Worm (Caenorhabditis elegans): ENCODE measurements around the gene B0252.8.

- TF ChIP-seq unc-62 (GFP tag; optimal IDR thresholded peaks at IDR 0.05) = no peak
- no peak for TF ChIP-seq ztf-11 (tag; optimal IDR thresholded peaks at IDR 0.05)
- TF ChIP-seq lsy-2 (tag; optimal IDR thresholded peaks at IDR 0.05) = peak in 1 of 2 experiments; percentile 25
- TF ChIP-seq snpc-4 (tag; optimal IDR thresholded peaks at IDR 0.05) = no peak
- no peak for TF ChIP-seq nhr-77 (tag; optimal IDR thresholded peaks at IDR 0.05)
- TF ChIP-seq nhr-237 (tag; optimal IDR thresholded peaks at IDR 0.05) = no peak
- no peak for TF ChIP-seq mbf-1 (tag; optimal IDR thresholded peaks at IDR 0.05)
- TF ChIP-seq ceh-82 (tag; optimal IDR thresholded peaks at IDR 0.05) = no peak
- no peak for TF ChIP-seq ztf-1 (GFP tag; conservative IDR thresholded peaks at IDR 0.05)
- TF ChIP-seq unc-39 (tag; optimal IDR thresholded peaks at IDR 0.05) = no peak
- no peak for TF ChIP-seq dmd-4 (tag; optimal IDR thresholded peaks at IDR 0.05)
- no peak for TF ChIP-seq aly-2 (tag; optimal IDR thresholded peaks at IDR 0.05)
Observed at ce11 chrII:6943299-6944051, 27.5 kb downstream of the B0252.8 start.

Measured in whole organism, L2 larva.